Fruit fly (Drosophila melanogaster) whole organism, embryonic: Measurements from ENCODE around the gene Rnf146.

Source experiments
- Atf6 ChIP-seq: fragments of 200-800 bp; sonication (Bioruptor generic); IDR thresholded peaks from 2 replicates; pipeline ENCODE4 v1.3.6; 2022; ENCODE audit warnings: missing biosample characterization, missing genetic modification characterization
- CG10147 ChIP-seq: fragments of 200-800 bp; sonication (Bioruptor generic); optimal IDR thresholded peaks from 2 replicates; lab custom pipeline; 2019; ENCODE audit warnings: missing biosample characterization, mild to moderate bottlenecking, missing genetic modification characterization, moderate library complexity
- CG10654 ChIP-seq: fragments of 200-800 bp; sonication (Bioruptor generic); optimal IDR thresholded peaks from 2 replicates; lab custom pipeline; 2016; ENCODE audit warnings: missing biosample characterization, missing genetic modification characterization
- CG10979 ChIP-seq: fragments of 200-800 bp; sonication (Bioruptor generic); optimal IDR thresholded peaks from 2 replicates; lab custom pipeline; 2018; ENCODE audit warnings: missing biosample characterization, mild to moderate bottlenecking, missing genetic modification characterization, moderate library complexity
- CG11247 ChIP-seq: fragments of 200-800 bp; sonication (Bioruptor generic); IDR thresholded peaks from 2 replicates; pipeline ENCODE4 v1.3.6; 2022; ENCODE audit warnings: missing biosample characterization, missing genetic modification characterization
- CG11504 ChIP-seq: fragments of 200-800 bp; sonication (Bioruptor generic); optimal IDR thresholded peaks from 3 replicates; lab custom pipeline; 2019; ENCODE audit warnings: missing biosample characterization, mild to moderate bottlenecking, missing genetic modification characterization, moderate library complexity
- CG14014 ChIP-seq: fragments of 200-800 bp; sonication (Bioruptor generic); IDR thresholded peaks from 2 replicates; pipeline ENCODE4 v1.3.6; 2022; ENCODE audit warnings: missing biosample characterization, missing genetic modification characterization
- CG14050 ChIP-seq: fragments of 200-800 bp; sonication (Bioruptor generic); IDR thresholded peaks from 3 replicates; pipeline ENCODE4 v1.3.6; 2022; ENCODE audit warnings: missing biosample characterization, missing genetic modification characterization
- CG15269 ChIP-seq: fragments of 200-800 bp; sonication (Bioruptor generic); optimal IDR thresholded peaks from 2 replicates; lab custom pipeline; 2018; ENCODE audit warnings: missing biosample characterization, mild to moderate bottlenecking, missing genetic modification characterization, moderate library complexity
- CG15601 ChIP-seq: fragments of 200-800 bp; sonication (Bioruptor generic); optimal IDR thresholded peaks from 3 replicates; lab custom pipeline; 2019; ENCODE audit warnings: missing biosample characterization, mild to moderate bottlenecking, missing genetic modification characterization, moderate library complexity
- CG2889 ChIP-seq: fragments of 200-800 bp; sonication (Bioruptor generic); IDR thresholded peaks from 3 replicates; pipeline ENCODE4 v1.3.6; 2022; ENCODE audit warnings: missing biosample characterization, missing genetic modification characterization
- CG3065 ChIP-seq: fragments of 200-800 bp; sonication (Bioruptor generic); optimal IDR thresholded peaks from 2 replicates; lab custom pipeline; 2016; ENCODE audit warnings: missing biosample characterization, missing genetic modification characterization
- CG31365 ChIP-seq: fragments of 200-800 bp; sonication (Bioruptor generic); optimal IDR thresholded peaks from 2 replicates; lab custom pipeline; 2018; ENCODE audit warnings: missing biosample characterization, mild to moderate bottlenecking, missing genetic modification characterization
- CG31388 ChIP-seq: fragments of 200-800 bp; sonication (Bioruptor generic); optimal IDR thresholded peaks from 2 replicates; lab custom pipeline; 2016; ENCODE audit warnings: missing biosample characterization, missing genetic modification characterization
- CG4617 ChIP-seq: fragments of 200-800 bp; sonication (Bioruptor generic); optimal IDR thresholded peaks from 3 replicates; lab custom pipeline; 2016; ENCODE audit warnings: missing biosample characterization, missing genetic modification characterization, borderline replicate concordance
- CG5180 ChIP-seq: fragments of 200-800 bp; sonication (Bioruptor generic); optimal IDR thresholded peaks from 3 replicates; lab custom pipeline; 2017; ENCODE audit warnings: missing biosample characterization, missing genetic modification characterization, mild to moderate bottlenecking, moderate library complexity, missing genetic modification reagents
- CG7786 ChIP-seq: fragments of 200-800 bp; sonication (Bioruptor generic); optimal IDR thresholded peaks from 2 replicates; lab custom pipeline; 2016; ENCODE audit warnings: missing biosample characterization, missing genetic modification characterization
- CG8359 ChIP-seq: fragments of 200-800 bp; sonication (Bioruptor generic); optimal IDR thresholded peaks from 2 replicates; lab custom pipeline; 2017; ENCODE audit warnings: missing biosample characterization, mild to moderate bottlenecking, missing genetic modification characterization, borderline replicate concordance
- CG8478 ChIP-seq: fragments of >200 bp; optimal IDR thresholded peaks from 2 replicates; lab custom pipeline; 2018
- CG9609 ChIP-seq: fragments of 200-800 bp; sonication (Bioruptor generic); optimal IDR thresholded peaks from 3 replicates; lab custom pipeline; 2016; ENCODE audit warnings: missing biosample characterization, missing genetic modification characterization
- CG9727 ChIP-seq: fragments of 200-800 bp; sonication (Bioruptor generic); optimal IDR thresholded peaks from 3 replicates; lab custom pipeline; 2017; ENCODE audit warnings: missing biosample characterization, mild to moderate bottlenecking, missing genetic modification characterization
- CkIIα-i1 ChIP-seq: fragments of 200-800 bp; sonication (Bioruptor generic); IDR thresholded peaks from 2 replicates; pipeline ENCODE4 v1.3.6; 2022; ENCODE audit warnings: missing biosample characterization, missing genetic modification characterization
- D19B ChIP-seq: fragments of 200-800 bp; sonication (Bioruptor generic); optimal IDR thresholded peaks from 2 replicates; lab custom pipeline; 2017; ENCODE audit warnings: missing biosample characterization, mild to moderate bottlenecking, missing genetic modification characterization
- Ets65A ChIP-seq: fragments of 200-800 bp; sonication (Bioruptor generic); peaks from one replicate; lab custom pipeline; 2016; ENCODE audit warnings: missing biosample characterization, missing genetic modification characterization
- Ets97D ChIP-seq: fragments of 200-800 bp; sonication (Bioruptor generic); optimal IDR thresholded peaks from 3 replicates; lab custom pipeline; 2016; ENCODE audit warnings: missing biosample characterization, missing genetic modification characterization
- Fer2 ChIP-seq: fragments of 200-800 bp; sonication (Bioruptor generic); optimal IDR thresholded peaks from 2 replicates; lab custom pipeline; 2018; ENCODE audit warnings: missing biosample characterization, mild to moderate bottlenecking, missing genetic modification characterization, moderate library complexity
- GATAe ChIP-seq: fragments of 200-800 bp; sonication (Bioruptor generic); conservative IDR thresholded peaks from 2 replicates; pipeline ENCODE4 v1.3.6; 2022; ENCODE audit warnings: missing biosample characterization, missing genetic modification characterization
- Hr3 ChIP-seq: fragments of 200-800 bp; sonication (Bioruptor generic); optimal IDR thresholded peaks from 3 replicates; lab custom pipeline; 2016; ENCODE audit warnings: missing biosample characterization, missing genetic modification characterization
- NfI ChIP-seq: fragments of 200-800 bp; sonication (Bioruptor generic); optimal IDR thresholded peaks from 3 replicates; lab custom pipeline; 2018; ENCODE audit warnings: missing biosample characterization, mild to moderate bottlenecking, missing genetic modification characterization, moderate library complexity
- Oli ChIP-seq: fragments of 200-800 bp; sonication (Bioruptor generic); optimal IDR thresholded peaks from 2 replicates; lab custom pipeline; 2018; ENCODE audit warnings: missing biosample characterization, mild to moderate bottlenecking, missing genetic modification characterization, moderate library complexity
- Ptx1 ChIP-seq: fragments of 200-800 bp; sonication (Bioruptor generic); IDR thresholded peaks from 2 replicates; pipeline ENCODE4 v1.3.6; 2022; ENCODE audit warnings: missing biosample characterization, missing genetic modification characterization
- Spps ChIP-seq: fragments of 200-800 bp; sonication (Bioruptor generic); optimal IDR thresholded peaks from 2 replicates; lab custom pipeline; 2018; ENCODE audit warnings: missing biosample characterization, mild to moderate bottlenecking, missing genetic modification characterization
- Taf1 ChIP-seq: fragments of 200-800 bp; sonication (Bioruptor generic); IDR thresholded peaks from 2 replicates; pipeline ENCODE4 v1.3.6; 2022; ENCODE audit warnings: missing biosample characterization, missing genetic modification characterization
- Usf ChIP-seq: fragments of 200-800 bp; sonication (Bioruptor generic); optimal IDR thresholded peaks from 2 replicates; lab custom pipeline; 2017; ENCODE audit warnings: missing genotype, missing biosample characterization, missing genetic modification characterization
- amos ChIP-seq: fragments of 200-800 bp; sonication (Bioruptor generic); IDR thresholded peaks from 2 replicates; pipeline ENCODE4 v1.3.6; 2022; ENCODE audit warnings: missing biosample characterization, missing genetic modification characterization; ENCODE audit not compliant: partially characterized antibody
- bigmax ChIP-seq: fragments of 200-800 bp; sonication (Bioruptor generic); optimal IDR thresholded peaks from 2 replicates; lab custom pipeline; 2018; ENCODE audit warnings: missing biosample characterization, mild to moderate bottlenecking, missing genetic modification characterization
- cad ChIP-seq: fragments of >200 bp; optimal IDR thresholded peaks from 2 replicates; lab custom pipeline; 2017; ENCODE audit warnings: missing biosample characterization, missing genetic modification characterization
- cas ChIP-seq: fragments of 200-800 bp; sonication (Bioruptor generic); IDR thresholded peaks from 2 replicates; pipeline ENCODE4 v1.3.6; 2022; ENCODE audit warnings: missing biosample characterization, missing genetic modification characterization
- chif ChIP-seq, 2 experiments: fragments of 200-800 bp; sonication (Bioruptor generic); optimal IDR thresholded peaks; 3 replicates each; lab custom pipeline; 2016; ENCODE audit warnings: missing biosample characterization in 2 of 2, missing genetic modification characterization in 2 of 2
- eve ChIP-seq, 2 experiments: fragments of >200 bp; optimal IDR thresholded peaks; 2 replicates each; lab custom pipeline; 2017; ENCODE audit warnings: missing biosample characterization in 2 of 2, missing genetic modification characterization in 2 of 2
- gem ChIP-seq: fragments of 200-800 bp; sonication (Bioruptor generic); optimal IDR thresholded peaks from 2 replicates; lab custom pipeline; 2019; ENCODE audit warnings: missing biosample characterization, mild to moderate bottlenecking, missing genetic modification characterization, moderate library complexity
- gsb ChIP-seq: fragments of 200-800 bp; sonication (Bioruptor generic); IDR thresholded peaks from 2 replicates; pipeline ENCODE4 v1.3.6; 2022; ENCODE audit warnings: missing biosample characterization, missing genetic modification characterization
- lilli ChIP-seq: fragments of 200-800 bp; sonication (Bioruptor generic); optimal IDR thresholded peaks from 3 replicates; lab custom pipeline; 2016; ENCODE audit warnings: missing biosample characterization, missing genetic modification characterization
- lmd ChIP-seq: fragments of 200-800 bp; sonication (Bioruptor generic); IDR thresholded peaks from 2 replicates; pipeline ENCODE4 v1.3.6; 2022; ENCODE audit warnings: missing biosample characterization, missing genetic modification characterization
- so ChIP-seq: fragments of 200-800 bp; sonication (Bioruptor generic); IDR thresholded peaks from 3 replicates; pipeline ENCODE4 v1.3.6; 2022; ENCODE audit warnings: missing biosample characterization, missing genetic modification characterization
- ssp ChIP-seq: fragments of 200-800 bp; sonication (Bioruptor generic); IDR thresholded peaks from 2 replicates; pipeline ENCODE4 v1.3.6; 2022; ENCODE audit warnings: missing biosample characterization, missing genetic modification characterization
- tio ChIP-seq: fragments of 200-800 bp; sonication (Bioruptor generic); optimal IDR thresholded peaks from 2 replicates; lab custom pipeline; 2017; ENCODE audit warnings: missing biosample characterization, missing genetic modification characterization, inconsistent platforms
- trh ChIP-seq: fragments of 200-800 bp; sonication (Bioruptor generic); optimal IDR thresholded peaks from 2 replicates; lab custom pipeline; 2016; ENCODE audit warnings: missing biosample characterization, missing genetic modification characterization
- unpg ChIP-seq: fragments of 200-800 bp; sonication (Bioruptor generic); optimal IDR thresholded peaks from 3 replicates; lab custom pipeline; 2018; ENCODE audit warnings: missing biosample characterization, mild to moderate bottlenecking, missing genetic modification characterization, moderate library complexity
- wor ChIP-seq: fragments of 200-800 bp; sonication (Bioruptor generic); IDR thresholded peaks from 2 replicates; pipeline ENCODE4 v1.3.6; 2022; ENCODE audit warnings: missing biosample characterization, missing genetic modification characterization

Gene Rnf146

dm6 chr3L:19632766-19633632 lies 9.6 kb downstream of the Rnf146 start (continued):
- no peak for TF ChIP-seq so (GFP tag; lab: Robert Waterston, UW)
- TF ChIP-seq chif (GFP tag; optimal IDR thresholded peaks at IDR 0.05; lab: Kevin White, UChicago), result no peak
- TF ChIP-seq ssp (GFP tag; lab: Robert Waterston, UW), result peak; percentile 29; the same call in 1 of the 2 replicates
- TF ChIP-seq GATAe (GFP tag; lab: Robert Waterston, UW), result peak; percentile 41
- TF ChIP-seq CG11504, result peak; percentile 64
- peak; percentile 57 for TF ChIP-seq Usf (GFP tag; lab: Kevin White, UChicago)
- peak; percentile 67 for TF ChIP-seq CG15269 (tag; lab: Kevin White, UChicago)
- TF ChIP-seq trh (GFP tag; lab: Kevin White, UChicago), result no peak
- no peak for TF ChIP-seq Ets97D (GFP tag; lab: Kevin White, UChicago)
- TF ChIP-seq Hr3 (GFP tag; lab: Kevin White, UChicago), result peak; percentile 56
- TF ChIP-seq CG9609 (GFP tag; lab: Kevin White, UChicago), result no peak
- no peak; the same call in 1 of the 2 replicates for TF ChIP-seq amos (GFP tag; lab: Robert Waterston, UW)
- peak; percentile 53; the same call in 1 of the 3 replicates for TF ChIP-seq CG2889 (GFP tag; lab: Robert Waterston, UW)
- peak; percentile 71 for TF ChIP-seq Atf6 (GFP tag; lab: Robert Waterston, UW)
- TF ChIP-seq CG8478, result no peak
- TF ChIP-seq Taf1, result peak; percentile 74; the same call in 1 of the 2 replicates
- no peak for TF ChIP-seq gsb
- TF ChIP-seq CG8359 (GFP tag; lab: Kevin White, UChicago), result no peak
- TF ChIP-seq CG14014 (GFP tag; lab: Robert Waterston, UW), result peak; percentile 75
- peak; percentile 36 for TF ChIP-seq D19B
- no peak for TF ChIP-seq CG10979 (tag; lab: Kevin White, UChicago)
- TF ChIP-seq bigmax, result no peak
- TF ChIP-seq CG10147 (GFP tag; lab: Kevin White, UChicago), result peak; percentile 47
- TF ChIP-seq NfI (GFP tag; lab: Kevin White, UChicago), result peak; percentile 53
- TF ChIP-seq CG10654 (GFP tag; lab: Kevin White, UChicago), result peak; percentile 41
- no peak for TF ChIP-seq CG15601 (tag; lab: Kevin White, UChicago)
- peak; percentile 49 for TF ChIP-seq tio (GFP tag; lab: Kevin White, UChicago)
- no peak for TF ChIP-seq wor (GFP tag; lab: Robert Waterston, UW)
- no peak for TF ChIP-seq Oli (tag; lab: Kevin White, UChicago)
- no peak for TF ChIP-seq CG31388 (GFP tag; lab: Kevin White, UChicago)
- TF ChIP-seq gem (tag; lab: Kevin White, UChicago), result peak; percentile 70
- TF ChIP-seq CG9727 (GFP tag; lab: Kevin White, UChicago), result peak; percentile 70
- TF ChIP-seq unpg, result peak; percentile 21
- TF ChIP-seq CG11247 (GFP tag; lab: Robert Waterston, UW), result peak; percentile 41; the same call in 1 of the 2 replicates
- TF ChIP-seq lilli (GFP tag; lab: Kevin White, UChicago), result peak; percentile 79
- peak; percentile 66 for TF ChIP-seq Ptx1 (GFP tag; lab: Robert Waterston, UW)
- peak; percentile 12 for TF ChIP-seq Fer2 (tag; lab: Kevin White, UChicago)
- no peak for TF ChIP-seq CG31365 (tag; lab: Kevin White, UChicago)
- TF ChIP-seq CG5180 (GFP tag; lab: Kevin White, UChicago), result no peak
- TF ChIP-seq CG7786 (GFP tag; lab: Kevin White, UChicago), result peak; percentile 50
- no peak for TF ChIP-seq Spps (tag; lab: Kevin White, UChicago)
- no peak for TF ChIP-seq CG3065 (GFP tag; lab: Kevin White, UChicago)
- peak; percentile 68; the same call in 1 of the 2 replicates for TF ChIP-seq cas (GFP tag; lab: Robert Waterston, UW)
- peak; percentile 74 for TF ChIP-seq lmd (GFP tag; lab: Robert Waterston, UW)
- no peak for TF ChIP-seq Ets65A (GFP tag; lab: Kevin White, UChicago)
- peak; percentile 9 for TF ChIP-seq CG4617 (GFP tag; lab: Kevin White, UChicago)
- no peak for TF ChIP-seq CkIIα-i1 (GFP tag; lab: Robert Waterston, UW)
- peak in 1 of 2 experiments; percentile 66 for TF ChIP-seq eve (GFP tag; optimal IDR thresholded peaks at IDR 0.05; lab: Kevin White, UChicago)
- peak; percentile 54 for TF ChIP-seq CG14050 (GFP tag; lab: Robert Waterston, UW)
- no peak for TF ChIP-seq cad (GFP tag; lab: Kevin White, UChicago)
